Fruit fly (Drosophila melanogaster) whole organism, embryonic: ENCODE measurements around the gene CG14995.

Source experiments
- Ada2b ChIP-seq: fragments of 200-800 bp; sonication (Bioruptor generic); IDR thresholded peaks from 2 replicates; pipeline ENCODE4 v1.3.6; 2022; ENCODE audit warnings: missing biosample characterization, missing genetic modification characterization
- Adf1 ChIP-seq: fragments of 200-800 bp; sonication (Bioruptor generic); IDR thresholded peaks from 2 replicates; pipeline ENCODE4 v1.3.6; 2022; ENCODE audit warnings: missing biosample characterization, missing genetic modification characterization
- B-H1 ChIP-seq: fragments of 200-800 bp; sonication (Bioruptor generic); IDR thresholded peaks from 3 replicates; pipeline ENCODE4 v1.3.6; 2022; ENCODE audit warnings: missing biosample characterization, missing genetic modification characterization
- CG10366 ChIP-seq: fragments of 200-800 bp; sonication (Bioruptor generic); IDR thresholded peaks from 2 replicates; pipeline ENCODE4 v1.3.6; 2022; ENCODE audit warnings: missing biosample characterization, missing genetic modification characterization
- CG11398 ChIP-seq: fragments of 200-800 bp; sonication (Bioruptor generic); optimal IDR thresholded peaks from 2 replicates; lab custom pipeline; 2016; ENCODE audit warnings: missing biosample characterization, missing genetic modification characterization
- CG11696 ChIP-seq: fragments of 200-800 bp; sonication (Bioruptor generic); IDR thresholded peaks from 2 replicates; pipeline ENCODE4 v1.3.6; 2022; ENCODE audit warnings: missing biosample characterization, missing genetic modification characterization
- CG13296 ChIP-seq: fragments of 200-800 bp; sonication (Bioruptor generic); optimal IDR thresholded peaks from 3 replicates; lab custom pipeline; 2018; ENCODE audit warnings: missing biosample characterization, mild to moderate bottlenecking, missing genetic modification characterization
- CG14050 ChIP-seq: fragments of 200-800 bp; sonication (Bioruptor generic); IDR thresholded peaks from 3 replicates; pipeline ENCODE4 v1.3.6; 2022; ENCODE audit warnings: missing biosample characterization, missing genetic modification characterization
- CG14441 ChIP-seq: fragments of 200-800 bp; sonication (Bioruptor generic); IDR thresholded peaks from 2 replicates; pipeline ENCODE4 v1.3.6; 2022; ENCODE audit warnings: missing biosample characterization, missing genetic modification characterization
- CG15514 ChIP-seq: fragments of 200-800 bp; sonication (Bioruptor generic); optimal IDR thresholded peaks from 3 replicates; lab custom pipeline; 2017; ENCODE audit warnings: missing biosample characterization, missing genetic modification characterization, mild to moderate bottlenecking, moderate library complexity, missing genetic modification reagents
- CG15601 ChIP-seq: fragments of 200-800 bp; sonication (Bioruptor generic); optimal IDR thresholded peaks from 3 replicates; lab custom pipeline; 2019; ENCODE audit warnings: missing biosample characterization, mild to moderate bottlenecking, missing genetic modification characterization, moderate library complexity
- CG1603 ChIP-seq: fragments of 200-800 bp; sonication (Bioruptor generic); optimal IDR thresholded peaks from 2 replicates; lab custom pipeline; 2019; ENCODE audit warnings: missing biosample characterization, mild to moderate bottlenecking, missing genetic modification characterization, moderate library complexity
- CG1792 ChIP-seq: fragments of 200-800 bp; sonication (Bioruptor generic); optimal IDR thresholded peaks from 2 replicates; lab custom pipeline; 2016; ENCODE audit warnings: missing biosample characterization, missing genetic modification characterization
- CG2129 ChIP-seq: fragments of 200-800 bp; sonication (Bioruptor generic); IDR thresholded peaks from 2 replicates; pipeline ENCODE4 v1.3.6; 2022; ENCODE audit warnings: missing biosample characterization, missing genetic modification characterization; ENCODE audit not compliant: partially characterized antibody
- CG2202 ChIP-seq: fragments of 200-800 bp; sonication (Bioruptor generic); optimal IDR thresholded peaks from 2 replicates; lab custom pipeline; 2018; ENCODE audit warnings: missing biosample characterization, mild to moderate bottlenecking, missing genetic modification characterization
- CG4424 ChIP-seq: fragments of 200-800 bp; sonication (Bioruptor generic); optimal IDR thresholded peaks from 3 replicates; lab custom pipeline; 2016; ENCODE audit warnings: missing biosample characterization, missing genetic modification characterization
- CG4854 ChIP-seq: fragments of 200-800 bp; sonication (Bioruptor generic); optimal IDR thresholded peaks from 2 replicates; lab custom pipeline; 2016; ENCODE audit warnings: missing biosample characterization, missing genetic modification characterization, inconsistent platforms
- CG5180 ChIP-seq: fragments of 200-800 bp; sonication (Bioruptor generic); optimal IDR thresholded peaks from 3 replicates; lab custom pipeline; 2017; ENCODE audit warnings: missing biosample characterization, missing genetic modification characterization, mild to moderate bottlenecking, moderate library complexity, missing genetic modification reagents
- CG5245 ChIP-seq: fragments of 200-800 bp; sonication (Bioruptor generic); optimal IDR thresholded peaks from 3 replicates; lab custom pipeline; 2016; ENCODE audit warnings: missing biosample characterization, missing genetic modification characterization
- CG6272 ChIP-seq: fragments of 200-800 bp; sonication (Bioruptor generic); IDR thresholded peaks from 2 replicates; pipeline ENCODE4 v1.3.6; 2022; ENCODE audit warnings: missing biosample characterization, missing genetic modification characterization
- CG7839 ChIP-seq: fragments of 200-800 bp; sonication (Bioruptor generic); optimal IDR thresholded peaks from 3 replicates; lab custom pipeline; 2018; ENCODE audit warnings: missing biosample characterization, mild to moderate bottlenecking, missing genetic modification characterization, moderate library complexity
- CG8359 ChIP-seq: fragments of 200-800 bp; sonication (Bioruptor generic); optimal IDR thresholded peaks from 2 replicates; lab custom pipeline; 2017; ENCODE audit warnings: missing biosample characterization, mild to moderate bottlenecking, missing genetic modification characterization, borderline replicate concordance
- D19A ChIP-seq: fragments of 200-800 bp; optimal IDR thresholded peaks from 3 replicates; lab custom pipeline; 2019; ENCODE audit warnings: missing biosample characterization, mild to moderate bottlenecking, missing genetic modification characterization, moderate library complexity
- Deaf1 ChIP-seq: fragments of 200-800 bp; optimal IDR thresholded peaks from 3 replicates; lab custom pipeline; 2019; ENCODE audit warnings: missing biosample characterization, mild to moderate bottlenecking, missing genetic modification characterization, moderate library complexity
- Hr39 ChIP-seq: fragments of >200 bp; optimal IDR thresholded peaks from 2 replicates; lab custom pipeline; 2017
- Lim3 ChIP-seq: fragments of 200-800 bp; sonication (Bioruptor generic); IDR thresholded peaks from 2 replicates; pipeline ENCODE4 v1.3.6; 2022; ENCODE audit warnings: missing biosample characterization, missing genetic modification characterization
- Med ChIP-seq: fragments of 200-800 bp; sonication (Bioruptor generic); peaks from one replicate; lab custom pipeline; 2016; ENCODE audit warnings: missing biosample characterization, missing genetic modification characterization, mild to moderate bottlenecking, inconsistent platforms, moderate library complexity
- Nf-YB ChIP-seq: fragments of 200-800 bp; sonication (Bioruptor generic); optimal IDR thresholded peaks from 3 replicates; lab custom pipeline; 2019; ENCODE audit warnings: missing biosample characterization, mild to moderate bottlenecking, missing genetic modification characterization, moderate library complexity
- Ptx1 ChIP-seq: fragments of 200-800 bp; sonication (Bioruptor generic); IDR thresholded peaks from 2 replicates; pipeline ENCODE4 v1.3.6; 2022; ENCODE audit warnings: missing biosample characterization, missing genetic modification characterization
- Sry-δ ChIP-seq: fragments of 200-800 bp; sonication (Bioruptor generic); optimal IDR thresholded peaks from 2 replicates; lab custom pipeline; 2016; ENCODE audit warnings: missing biosample characterization, missing genetic modification characterization
- Ssrp ChIP-seq: fragments of 200-800 bp; sonication (Bioruptor generic); optimal IDR thresholded peaks from 2 replicates; lab custom pipeline; 2018; ENCODE audit warnings: missing biosample characterization, mild to moderate bottlenecking, missing genetic modification characterization, moderate library complexity
- YL-1 ChIP-seq: fragments of 200-800 bp; sonication (Bioruptor generic); optimal IDR thresholded peaks from 3 replicates; lab custom pipeline; 2017; ENCODE audit warnings: missing biosample characterization, mild to moderate bottlenecking, missing genetic modification characterization
- aop ChIP-seq: fragments of 200-800 bp; sonication (Bioruptor generic); IDR thresholded peaks from 2 replicates; pipeline ENCODE4 v1.3.6; 2022; ENCODE audit warnings: missing biosample characterization, missing genetic modification characterization
- bowl ChIP-seq: fragments of 200-800 bp; sonication (Bioruptor generic); IDR thresholded peaks from 2 replicates; pipeline ENCODE4 v1.3.6; 2022; ENCODE audit warnings: missing biosample characterization, missing genetic modification characterization
- dan ChIP-seq: fragments of 200-800 bp; sonication (Bioruptor generic); IDR thresholded peaks from 2 replicates; pipeline ENCODE4 v1.3.6; 2022; ENCODE audit warnings: missing biosample characterization, missing genetic modification characterization
- danr ChIP-seq: fragments of 200-800 bp; sonication (Bioruptor generic); IDR thresholded peaks from 2 replicates; pipeline ENCODE4 v1.3.6; 2022; ENCODE audit warnings: missing biosample characterization, missing genetic modification characterization
- dpn ChIP-seq, 2 experiments: fragments of 200-800 bp; sonication (Bioruptor generic); optimal IDR thresholded peaks; 3 replicates each; lab custom pipeline; 2016; ENCODE audit warnings: missing biosample characterization in 2 of 2, missing genetic modification characterization in 2 of 2
- fd3F ChIP-seq: fragments of 200-800 bp; sonication (Bioruptor generic); optimal IDR thresholded peaks from 2 replicates; lab custom pipeline; 2018; ENCODE audit warnings: missing biosample characterization, mild to moderate bottlenecking, missing genetic modification characterization, moderate library complexity
- ftz-f1 ChIP-seq: fragments of 200-800 bp; sonication (Bioruptor generic); optimal IDR thresholded peaks from 2 replicates; lab custom pipeline; 2016; ENCODE audit warnings: missing biosample characterization, missing genetic modification characterization
- gcm2 ChIP-seq: fragments of 200-800 bp; sonication (Bioruptor generic); optimal IDR thresholded peaks from 2 replicates; lab custom pipeline; 2016; ENCODE audit warnings: missing biosample characterization, missing genetic modification characterization
- lilli ChIP-seq: fragments of 200-800 bp; sonication (Bioruptor generic); optimal IDR thresholded peaks from 3 replicates; lab custom pipeline; 2016; ENCODE audit warnings: missing biosample characterization, missing genetic modification characterization
- lola ChIP-seq, 3 experiments: fragments of >200 bp in 2 of 3; fragments of 200-800 bp in 1 of 3; sonication (Bioruptor generic) in 1 of 3; optimal IDR thresholded peaks; 2 replicates each; lab custom pipeline; 2017 to 2019; ENCODE audit warnings: missing biosample characterization in 3 of 3, missing genetic modification characterization in 3 of 3, mild to moderate bottlenecking in 1 of 3, moderate library complexity in 1 of 3
- luna ChIP-seq: fragments of 200-800 bp; sonication (Bioruptor generic); optimal IDR thresholded peaks from 2 replicates; lab custom pipeline; 2016; ENCODE audit warnings: missing biosample characterization, missing genetic modification characterization
- p53 ChIP-seq: fragments of 200-800 bp; sonication (Bioruptor generic); optimal IDR thresholded peaks from 2 replicates; lab custom pipeline; 2016; ENCODE audit warnings: missing biosample characterization, missing genetic modification characterization
- pho ChIP-seq: fragments of 200-800 bp; sonication (Bioruptor generic); optimal IDR thresholded peaks from 2 replicates; lab custom pipeline; 2016; ENCODE audit warnings: missing biosample characterization, missing genetic modification characterization
- repo ChIP-seq: fragments of 200-800 bp; sonication (Bioruptor generic); optimal IDR thresholded peaks from 2 replicates; lab custom pipeline; 2016; ENCODE audit warnings: missing biosample characterization, missing genetic modification characterization
- sens-2 ChIP-seq: fragments of 200-800 bp; sonication (Bioruptor generic); IDR thresholded peaks from 2 replicates; pipeline ENCODE4 v1.3.6; 2022; ENCODE audit warnings: missing biosample characterization, missing genetic modification characterization
- ssp ChIP-seq: fragments of 200-800 bp; sonication (Bioruptor generic); IDR thresholded peaks from 2 replicates; pipeline ENCODE4 v1.3.6; 2022; ENCODE audit warnings: missing biosample characterization, missing genetic modification characterization
- tgo ChIP-seq: fragments of 200-800 bp; sonication (Bioruptor generic); IDR thresholded peaks from 3 replicates; pipeline ENCODE4 v1.3.6; 2022; ENCODE audit warnings: missing biosample characterization, missing genetic modification characterization
- usp ChIP-seq: fragments of >200 bp; optimal IDR thresholded peaks from 2 replicates; lab custom pipeline; 2017; ENCODE audit warnings: missing biosample characterization, missing genetic modification characterization
- zen ChIP-seq: fragments of 200-800 bp; sonication (Bioruptor generic); optimal IDR thresholded peaks from 3 replicates; lab custom pipeline; 2018; ENCODE audit warnings: missing biosample characterization, mild to moderate bottlenecking, missing genetic modification characterization, moderate library complexity

CG14995 gene

dm6 chr3L:4122185-4122767 lies 19.2 kb upstream of the CG14995 start, which contains the start of gene Chd64 (continued):
- TF ChIP-seq CG4424 (GFP tag; lab: Kevin White, UChicago) (no peak), Ssrp (no peak), CG1603 (tag; lab: Kevin White, UChicago) (no peak), CG10366 (GFP tag; lab: Robert Waterston, UW) (no peak), p53 (GFP tag; lab: Kevin White, UChicago) (no peak), zen (tag; lab: Kevin White, UChicago) (no peak), dan (GFP tag; lab: Robert Waterston, UW) (no peak), dpn (GFP tag; optimal IDR thresholded peaks at IDR 0.05; lab: Kevin White, UChicago) (peak; percentile 25 to 57), gcm2 (GFP tag; lab: Kevin White, UChicago) (no peak), CG14050 (GFP tag; lab: Robert Waterston, UW) (no peak; the same call in 2 of the 3 replicates), CG8359 (no peak), YL-1 (GFP tag; lab: Kevin White, UChicago) (peak; percentile 53), lola (GFP tag; optimal IDR thresholded peaks at IDR 0.05; lab: Kevin White, UChicago) (no peak), Adf1 (peak; percentile 50; the same call in 1 of the 2 replicates), luna (GFP tag; lab: Kevin White, UChicago) (no peak), Nf-YB (peak; percentile 42), CG11696 (GFP tag; lab: Robert Waterston, UW) (no peak), CG6272 (GFP tag; lab: Robert Waterston, UW) (no peak), CG2202 (tag; lab: Kevin White, UChicago) (no peak), Hr39 (no peak), tgo (GFP tag; lab: Robert Waterston, UW) (peak; percentile 46; the same call in 1 of the 3 replicates), usp (GFP tag; lab: Kevin White, UChicago) (no peak), CG1792 (GFP tag; lab: Kevin White, UChicago) (peak; percentile 5), ssp (GFP tag; lab: Robert Waterston, UW) (no peak), Deaf1 (tag; lab: Kevin White, UChicago) (peak; percentile 46), Sry-δ (GFP tag; lab: Kevin White, UChicago) (peak; percentile 5), Ptx1 (GFP tag; lab: Robert Waterston, UW) (no peak), B-H1 (GFP tag; lab: Robert Waterston, UW) (no peak; the same call in 2 of the 3 replicates), bowl (GFP tag; lab: Robert Waterston, UW) (no peak), CG4854 (GFP tag; lab: Kevin White, UChicago) (no peak), danr (no peak), CG14441 (GFP tag; lab: Robert Waterston, UW) (no peak), CG11398 (GFP tag; lab: Kevin White, UChicago) (no peak), CG2129 (GFP tag; lab: Robert Waterston, UW) (no peak), aop (GFP tag; lab: Robert Waterston, UW) (no peak), Lim3 (GFP tag; lab: Robert Waterston, UW) (no peak), CG7839 (no peak), CG5180 (GFP tag; lab: Kevin White, UChicago) (no peak), CG5245 (no peak), ftz-f1 (GFP tag; lab: Kevin White, UChicago) (peak; percentile 43), repo (no peak), Med (GFP tag; lab: Kevin White, UChicago) (peak; percentile 94), Ada2b (GFP tag; lab: Robert Waterston, UW) (peak; percentile 5; the same call in 1 of the 2 replicates), lilli (GFP tag; lab: Kevin White, UChicago) (peak; percentile 67), CG15514 (GFP tag; lab: Kevin White, UChicago) (peak; percentile 74), fd3F (peak; percentile 3), CG13296 (GFP tag; lab: Kevin White, UChicago) (peak; percentile 68), D19A (tag; lab: Kevin White, UChicago) (no peak), pho (GFP tag; lab: Kevin White, UChicago) (peak; percentile 35), sens-2 (GFP tag; lab: Robert Waterston, UW) (no peak), CG15601 (tag; lab: Kevin White, UChicago) (peak; percentile 32)
